Fruit fly (Drosophila melanogaster): ENCODE results near the gene Osi4.

DNA sequence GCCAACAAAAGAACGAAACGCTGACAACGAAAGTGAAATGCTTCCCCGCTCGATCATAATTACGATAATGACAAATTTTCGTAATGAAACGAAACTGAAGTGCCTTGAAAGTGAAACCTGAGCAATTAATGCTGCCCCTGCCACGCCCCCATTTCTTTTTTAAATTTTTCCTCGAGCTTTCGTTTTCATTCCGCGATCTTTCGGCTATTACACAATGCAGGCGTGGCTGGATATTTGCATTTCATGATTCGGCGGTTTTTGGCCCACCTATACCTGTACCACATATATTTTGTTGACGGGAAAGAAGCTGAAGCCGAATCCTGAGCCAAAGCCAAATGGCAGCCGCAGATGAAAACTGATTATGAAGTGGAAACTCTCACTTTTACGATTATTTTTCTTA is 18.7 kb upstream of the Osi4 start:
- TF ChIP-seq Scr (GFP tag; IDR thresholded peaks at IDR 0.05; ENCODE audit: partially characterized antibody) (no peak), mld (GFP tag; IDR thresholded peaks at IDR 0.05; ENCODE audit: partially characterized antibody) (no peak), CG31224 (GFP tag; IDR thresholded peaks at IDR 0.05) (no peak), Awh (GFP tag; IDR thresholded peaks at IDR 0.05) (no peak), CG7556 (GFP tag; optimal IDR thresholded peaks at IDR 0.05) (no peak), danr (GFP tag; IDR thresholded peaks at IDR 0.05) (no peak), CG11723 (GFP tag; optimal IDR thresholded peaks at IDR 0.05) (no peak)

Measured in whole organism, embryonic.